Fruit fly (Drosophila melanogaster) whole organism, embryonic: ENCODE results near the gene Dcps.
A peak's percentile ranks its signal among the peaks of the same experiment; 100 is the strongest.

Source experiments
- Aef1 ChIP-seq: fragments of 200-800 bp; sonication (Bioruptor generic); IDR thresholded peaks from 3 replicates; pipeline ENCODE4 v1.3.6; 2022; ENCODE audit warnings: missing biosample characterization, missing genetic modification characterization
- Antp ChIP-seq: fragments of 200-800 bp; sonication (Bioruptor generic); optimal IDR thresholded peaks from 3 replicates; lab custom pipeline; 2016; ENCODE audit warnings: missing biosample characterization, missing genetic modification characterization
- CG10147 ChIP-seq: fragments of 200-800 bp; sonication (Bioruptor generic); optimal IDR thresholded peaks from 2 replicates; lab custom pipeline; 2019; ENCODE audit warnings: missing biosample characterization, mild to moderate bottlenecking, missing genetic modification characterization, moderate library complexity
- CG10321 ChIP-seq: fragments of 200-800 bp; sonication (Bioruptor generic); IDR thresholded peaks from 2 replicates; pipeline ENCODE4 v1.3.6; 2022; ENCODE audit warnings: missing biosample characterization, missing genetic modification characterization
- CG10565 ChIP-seq: fragments of 200-800 bp; sonication (Bioruptor generic); optimal IDR thresholded peaks from 3 replicates; lab custom pipeline; 2016; ENCODE audit warnings: missing biosample characterization, mild to moderate bottlenecking, missing genetic modification characterization
- CG10654 ChIP-seq: fragments of 200-800 bp; sonication (Bioruptor generic); optimal IDR thresholded peaks from 2 replicates; lab custom pipeline; 2016; ENCODE audit warnings: missing biosample characterization, missing genetic modification characterization
- CG10959 ChIP-seq: fragments of 200-800 bp; sonication (Bioruptor generic); IDR thresholded peaks from 2 replicates; pipeline ENCODE4 v1.3.6; 2022; ENCODE audit warnings: missing biosample characterization, missing genetic modification characterization
- CG12391 ChIP-seq: fragments of 200-800 bp; sonication (Bioruptor generic); optimal IDR thresholded peaks from 3 replicates; lab custom pipeline; 2018; ENCODE audit warnings: missing biosample characterization, mild to moderate bottlenecking, missing genetic modification characterization, moderate library complexity
- CG1529 ChIP-seq: fragments of 200-800 bp; sonication (Bioruptor generic); optimal IDR thresholded peaks from 3 replicates; lab custom pipeline; 2018; ENCODE audit warnings: missing biosample characterization, missing genetic modification characterization
- CG1602 ChIP-seq: fragments of 200-800 bp; sonication (Bioruptor generic); optimal IDR thresholded peaks from 3 replicates; lab custom pipeline; 2016; ENCODE audit warnings: missing biosample characterization, missing genetic modification characterization
- CG17568 ChIP-seq: fragments of 200-800 bp; sonication (Bioruptor generic); optimal IDR thresholded peaks from 2 replicates; lab custom pipeline; 2018; ENCODE audit warnings: missing biosample characterization, mild to moderate bottlenecking, missing genetic modification characterization, moderate library complexity
- CG1792 ChIP-seq: fragments of 200-800 bp; sonication (Bioruptor generic); optimal IDR thresholded peaks from 2 replicates; lab custom pipeline; 2016; ENCODE audit warnings: missing biosample characterization, missing genetic modification characterization
- CG18262 ChIP-seq: fragments of 200-800 bp; optimal IDR thresholded peaks from 3 replicates; lab custom pipeline; 2019; ENCODE audit warnings: missing biosample characterization, mild to moderate bottlenecking, missing genetic modification characterization, moderate library complexity
- CG18764 ChIP-seq: fragments of 200-800 bp; sonication (Bioruptor generic); optimal IDR thresholded peaks from 3 replicates; lab custom pipeline; 2016; ENCODE audit warnings: missing biosample characterization, missing genetic modification characterization
- CG3726 ChIP-seq: fragments of 200-800 bp; sonication (Bioruptor generic); IDR thresholded peaks from 3 replicates; pipeline ENCODE4, ENCODE4 v1.3.6; 2022; ENCODE audit warnings: missing biosample characterization, missing genetic modification characterization
- CG4282 ChIP-seq: fragments of 200-800 bp; sonication (Bioruptor generic); optimal IDR thresholded peaks from 2 replicates; lab custom pipeline; 2016; ENCODE audit warnings: missing biosample characterization, missing genetic modification characterization
- CG4404 ChIP-seq: fragments of 200-800 bp; sonication (Bioruptor generic); IDR thresholded peaks from 2 replicates; pipeline ENCODE4 v1.3.6; 2022; ENCODE audit warnings: missing biosample characterization, missing genetic modification characterization
- CG6683 ChIP-seq: fragments of 200-800 bp; sonication (Bioruptor generic); optimal IDR thresholded peaks from 2 replicates; lab custom pipeline; 2017; ENCODE audit warnings: missing biosample characterization, mild to moderate bottlenecking, missing genetic modification characterization, missing genetic modification reagents
- CG6689 ChIP-seq: fragments of 200-800 bp; sonication (Bioruptor generic); IDR thresholded peaks from 2 replicates; pipeline ENCODE4 v1.3.6; 2022; ENCODE audit warnings: missing biosample characterization, missing genetic modification characterization
- CG9215 ChIP-seq: fragments of 200-800 bp; sonication (Bioruptor generic); IDR thresholded peaks from 2 replicates; pipeline ENCODE4 v1.3.6; 2022; ENCODE audit warnings: missing biosample characterization, missing genetic modification characterization
- CTCF ChIP-seq: fragments of 200-800 bp; sonication (Bioruptor generic); optimal IDR thresholded peaks from 2 replicates; lab custom pipeline; 2017; ENCODE audit warnings: missing biosample characterization, mild to moderate bottlenecking, missing genetic modification characterization, moderate library complexity
- CoRest ChIP-seq: fragments of 200-800 bp; sonication (Bioruptor generic); optimal IDR thresholded peaks from 3 replicates; lab custom pipeline; 2018; ENCODE audit warnings: missing biosample characterization, mild to moderate bottlenecking, missing genetic modification characterization, moderate library complexity
- Fer3 ChIP-seq: fragments of 200-800 bp; sonication (Bioruptor generic); optimal IDR thresholded peaks from 2 replicates; lab custom pipeline; 2018; ENCODE audit warnings: missing biosample characterization, mild to moderate bottlenecking, missing genetic modification characterization, moderate library complexity
- H15 ChIP-seq: fragments of 200-800 bp; sonication (Bioruptor generic); IDR thresholded peaks from 3 replicates; pipeline ENCODE4 v1.3.6; 2022; ENCODE audit warnings: missing biosample characterization, missing genetic modification characterization
- Hand ChIP-seq: fragments of 200-800 bp; sonication (Bioruptor generic); optimal IDR thresholded peaks from 2 replicates; lab custom pipeline; 2017; ENCODE audit warnings: mild to moderate bottlenecking, missing biosample characterization, missing genetic modification reagents, missing genetic modification characterization
- HmgD ChIP-seq: fragments of 200-800 bp; sonication (Bioruptor generic); optimal IDR thresholded peaks from 3 replicates; lab custom pipeline; 2016; ENCODE audit warnings: missing biosample characterization, missing genetic modification characterization
- Hr3 ChIP-seq: fragments of 200-800 bp; sonication (Bioruptor generic); optimal IDR thresholded peaks from 3 replicates; lab custom pipeline; 2016; ENCODE audit warnings: missing biosample characterization, missing genetic modification characterization
- Ravus ChIP-seq: fragments of 200-800 bp; sonication (Bioruptor generic); IDR thresholded peaks from 2 replicates; pipeline ENCODE4 v1.3.6; 2022; ENCODE audit warnings: missing biosample characterization, missing genetic modification characterization
- Sin3A ChIP-seq: fragments of >200 bp; optimal IDR thresholded peaks from 2 replicates; lab custom pipeline; 2018
- Sry-β ChIP-seq: fragments of 200-800 bp; sonication (Bioruptor generic); optimal IDR thresholded peaks from 2 replicates; lab custom pipeline; 2018; ENCODE audit warnings: missing biosample characterization, mild to moderate bottlenecking, missing genetic modification characterization, moderate library complexity
- TFAM ChIP-seq: fragments of 200-800 bp; sonication (Bioruptor generic); optimal IDR thresholded peaks from 2 replicates; lab custom pipeline; 2017; ENCODE audit warnings: missing biosample characterization, missing genetic modification characterization, inconsistent platforms
- abd-A ChIP-seq: fragments of 200-800 bp; sonication (Bioruptor generic); optimal IDR thresholded peaks from 3 replicates; lab custom pipeline; 2019; ENCODE audit warnings: missing biosample characterization, mild to moderate bottlenecking, missing genetic modification characterization, moderate library complexity
- al ChIP-seq: fragments of 200-800 bp; sonication (Bioruptor generic); IDR thresholded peaks from 2 replicates; pipeline ENCODE4 v1.3.6; 2022; ENCODE audit warnings: missing biosample characterization, missing genetic modification characterization
- chinmo ChIP-seq: fragments of 200-800 bp; sonication (Bioruptor generic); IDR thresholded peaks from 4 replicates; pipeline ENCODE4 v1.3.6; 2022; ENCODE audit warnings: missing biosample characterization, missing genetic modification characterization; ENCODE audit not compliant: partially characterized antibody
- dan ChIP-seq: fragments of 200-800 bp; sonication (Bioruptor generic); IDR thresholded peaks from 2 replicates; pipeline ENCODE4 v1.3.6; 2022; ENCODE audit warnings: missing biosample characterization, missing genetic modification characterization
- dmrt99B ChIP-seq: fragments of 200-800 bp; sonication (Bioruptor generic); optimal IDR thresholded peaks from 2 replicates; lab custom pipeline; 2018; ENCODE audit warnings: missing biosample characterization, mild to moderate bottlenecking, missing genetic modification characterization, moderate library complexity
- ems ChIP-seq: fragments of 200-800 bp; sonication (Bioruptor generic); optimal IDR thresholded peaks from 3 replicates; lab custom pipeline; 2016; ENCODE audit warnings: missing biosample characterization, missing genetic modification characterization
- fd102C ChIP-seq: fragments of 200-800 bp; sonication (Bioruptor generic); optimal IDR thresholded peaks from 2 replicates; lab custom pipeline; 2018; ENCODE audit warnings: missing biosample characterization, mild to moderate bottlenecking, missing genetic modification characterization, moderate library complexity
- fd3F ChIP-seq: fragments of 200-800 bp; sonication (Bioruptor generic); optimal IDR thresholded peaks from 2 replicates; lab custom pipeline; 2018; ENCODE audit warnings: missing biosample characterization, mild to moderate bottlenecking, missing genetic modification characterization, moderate library complexity
- fd64A ChIP-seq: fragments of 200-800 bp; sonication (Bioruptor generic); optimal IDR thresholded peaks from 3 replicates; lab custom pipeline; 2018; ENCODE audit warnings: missing biosample characterization, mild to moderate bottlenecking, missing genetic modification characterization
- grn ChIP-seq: fragments of 200-800 bp; sonication (Bioruptor generic); optimal IDR thresholded peaks from 3 replicates; lab custom pipeline; 2017; ENCODE audit warnings: missing biosample characterization, missing genetic modification characterization
- hbn ChIP-seq: fragments of 200-800 bp; sonication (Bioruptor generic); IDR thresholded peaks from 2 replicates; pipeline ENCODE4 v1.3.6; 2022; ENCODE audit warnings: missing biosample characterization, missing genetic modification characterization; ENCODE audit not compliant: partially characterized antibody
- hkb ChIP-seq, 2 experiments: fragments of 200-800 bp in 1 of 2; fragments of >200 bp in 1 of 2; sonication (Bioruptor generic) in 1 of 2; IDR thresholded peaks in 1 of 2; optimal IDR thresholded peaks in 1 of 2; 2 replicates each; pipeline versions ENCODE4 v1.3.6 to Lab custom; 2017 to 2022; ENCODE audit warnings: missing biosample characterization in 1 of 2, missing genetic modification characterization in 1 of 2
- hth ChIP-seq: fragments of >200 bp; optimal IDR thresholded peaks from 2 replicates; lab custom pipeline; 2017; ENCODE audit warnings: inconsistent platforms
- nerfin-2 ChIP-seq: fragments of 200-800 bp; sonication (Bioruptor generic); IDR thresholded peaks from 2 replicates; pipeline ENCODE4 v1.3.6; 2022; ENCODE audit warnings: missing biosample characterization, missing genetic modification characterization; ENCODE audit not compliant: partially characterized antibody
- nmo ChIP-seq: fragments of 200-800 bp; sonication (Bioruptor generic); optimal IDR thresholded peaks from 2 replicates; lab custom pipeline; 2018; ENCODE audit warnings: missing biosample characterization, mild to moderate bottlenecking, missing genetic modification characterization, moderate library complexity
- nom ChIP-seq: fragments of 200-800 bp; sonication (Bioruptor generic); optimal IDR thresholded peaks from 2 replicates; lab custom pipeline; 2017; ENCODE audit warnings: missing biosample characterization, missing genetic modification characterization, mild to moderate bottlenecking, moderate library complexity, missing genetic modification reagents
- org-1 ChIP-seq: fragments of 200-800 bp; sonication (Bioruptor generic); optimal IDR thresholded peaks from 2 replicates; lab custom pipeline; 2017; ENCODE audit warnings: missing biosample characterization, missing genetic modification characterization
- peb ChIP-seq: fragments of 200-800 bp; sonication (Bioruptor generic); IDR thresholded peaks from 2 replicates; pipeline ENCODE4 v1.3.6; 2022; ENCODE audit warnings: missing biosample characterization, missing genetic modification characterization
- pros ChIP-seq: fragments of 200-800 bp; sonication (Bioruptor generic); optimal IDR thresholded peaks from 3 replicates; lab custom pipeline; 2019; ENCODE audit warnings: missing biosample characterization, mild to moderate bottlenecking, missing genetic modification characterization, moderate library complexity
- ro ChIP-seq: fragments of 200-800 bp; sonication (Bioruptor generic); IDR thresholded peaks from 2 replicates; pipeline ENCODE4 v1.3.6; 2022; ENCODE audit warnings: missing biosample characterization, missing genetic modification characterization

The Dcps gene

dm6 chr3R:5705469-5706067 is 49.0 kb downstream of the Dcps start (continued):
- no peak for TF ChIP-seq nom
- TF ChIP-seq CoRest (tag; lab: Kevin White, UChicago): peak; percentile 80
- no peak for TF ChIP-seq Sin3A (lab: Kevin White, UChicago)
- TF ChIP-seq H15 (GFP tag; lab: Robert Waterston, UW): 0 out of 3 replicates have a peak, but pooled peaks have one; percentile 25
- TF ChIP-seq CG1529: peak; percentile 58
- TF ChIP-seq dmrt99B (tag; lab: Kevin White, UChicago): no peak
- no peak for TF ChIP-seq HmgD (GFP tag; lab: Kevin White, UChicago)
- no peak for TF ChIP-seq TFAM (GFP tag; lab: Kevin White, UChicago)
- TF ChIP-seq CG10565 (GFP tag; lab: Kevin White, UChicago): no peak
- no peak for TF ChIP-seq abd-A (tag; lab: Kevin White, UChicago)
- peak; percentile 38 for TF ChIP-seq CG1602
- TF ChIP-seq fd64A (GFP tag; lab: Kevin White, UChicago): peak; percentile 55
- TF ChIP-seq org-1 (GFP tag; lab: Kevin White, UChicago): peak; percentile 61
- TF ChIP-seq CG10654 (GFP tag; lab: Kevin White, UChicago): no peak
- TF ChIP-seq CG10147 (GFP tag; lab: Kevin White, UChicago): peak; percentile 72
- no peak for TF ChIP-seq chinmo (GFP tag; lab: Robert Waterston, UW)
- no peak for TF ChIP-seq grn (GFP tag; lab: Kevin White, UChicago)
- no peak for TF ChIP-seq nerfin-2 (GFP tag; lab: Robert Waterston, UW)
- no peak for TF ChIP-seq fd102C (GFP tag; lab: Kevin White, UChicago)
- no peak for TF ChIP-seq CG18764 (GFP tag; lab: Kevin White, UChicago)
- no peak for TF ChIP-seq CG4282 (GFP tag; lab: Kevin White, UChicago)
- no peak for TF ChIP-seq Fer3 (tag; lab: Kevin White, UChicago)
- peak; percentile 45 for TF ChIP-seq Hr3
- TF ChIP-seq CG17568 (GFP tag; lab: Kevin White, UChicago): no peak
- TF ChIP-seq CG3726: no peak
- TF ChIP-seq CG4404 (GFP tag; lab: Robert Waterston, UW): 0 out of 2 replicates have a peak, but pooled peaks have one; percentile 17
- no peak for TF ChIP-seq CG10959 (GFP tag; lab: Robert Waterston, UW)
- peak; percentile 3 for TF ChIP-seq CG1792
- peak; percentile 63; the same call in 1 of the 2 replicates for TF ChIP-seq CG6689
- no peak; the same call in 1 of the 2 replicates for TF ChIP-seq peb (GFP tag; lab: Robert Waterston, UW)
- peak; percentile 48 for TF ChIP-seq ems (GFP tag; lab: Kevin White, UChicago)
- TF ChIP-seq fd3F: peak; percentile 53
- TF ChIP-seq Antp: no peak
- peak; percentile 54 for TF ChIP-seq al (GFP tag; lab: Robert Waterston, UW)
- no peak for TF ChIP-seq ro
- TF ChIP-seq hth: no peak
- TF ChIP-seq Ravus (GFP tag; lab: Robert Waterston, UW): peak; percentile 1; the same call in 1 of the 2 replicates
- no peak for TF ChIP-seq hkb (optimal IDR thresholded peaks at IDR 0.05; lab: Kevin White, UChicago)
- TF ChIP-seq hkb (GFP tag; IDR thresholded peaks at IDR 0.05; lab: Robert Waterston, UW): peak; percentile 25; the same call in 1 of the 2 replicates
- peak; percentile 73 for TF ChIP-seq CG12391 (tag; lab: Kevin White, UChicago)
- no peak for TF ChIP-seq CG6683 (GFP tag; lab: Kevin White, UChicago)
- TF ChIP-seq pros: no peak
- TF ChIP-seq CG18262: peak; percentile 86
- no peak for TF ChIP-seq Aef1 (GFP tag; lab: Robert Waterston, UW)
- TF ChIP-seq CTCF (GFP tag; lab: Kevin White, UChicago): no peak
- TF ChIP-seq Sry-β (GFP tag; lab: Kevin White, UChicago): no peak
- peak; percentile 37 for TF ChIP-seq Hand (GFP tag; lab: Kevin White, UChicago)
- TF ChIP-seq hbn (GFP tag; lab: Robert Waterston, UW): no peak
- no peak for TF ChIP-seq CG10321 (GFP tag; lab: Robert Waterston, UW)
- TF ChIP-seq CG9215: peak; percentile 35; the same call in 1 of the 2 replicates
- peak; percentile 84 for TF ChIP-seq nmo
- TF ChIP-seq dan (GFP tag; lab: Robert Waterston, UW): no peak
